Fruit fly (Drosophila melanogaster) Kc167 (cell line): ENCODE measurements around the gene Ser7.

Source experiments
- Myc ChIP-seq: fragments of >200 bp; optimal IDR thresholded peaks from 2 replicates; lab custom pipeline; 2017; ENCODE audit warnings: missing external identifiers
- Sin3A ChIP-seq: fragments of >200 bp; optimal IDR thresholded peaks from 2 replicates; lab custom pipeline; 2018; ENCODE audit warnings: missing external identifiers
- h ChIP-seq: fragments of >200 bp; optimal IDR thresholded peaks from 3 replicates; lab custom pipeline; 2018; ENCODE audit warnings: missing external identifiers
- insv ChIP-seq: fragments of >200 bp; optimal IDR thresholded peaks from 3 replicates; lab custom pipeline; 2018; ENCODE audit warnings: missing external identifiers
- psq ChIP-seq: fragments of >200 bp; optimal IDR thresholded peaks from 2 replicates; lab custom pipeline; 2017; ENCODE audit warnings: missing external identifiers
- ttk ChIP-seq: sonication (Bioruptor generic); optimal IDR thresholded peaks from 2 replicates; lab custom pipeline; 2017; ENCODE audit warnings: missing external identifiers

The Ser7 gene

dm6 chrX:9881746-9882145 is 16.7 kb downstream of the Ser7 start, which contains the start of gene CG9689:
CG9689 (plus strand) TSS chrX:9881953.
- TF ChIP-seq psq (lab: Kevin White, UChicago): no peak
- TF ChIP-seq ttk: no peak
- no peak for TF ChIP-seq insv (lab: Kevin White, UChicago)
- no peak for TF ChIP-seq Myc
- no peak for TF ChIP-seq Sin3A (lab: Kevin White, UChicago)
- no peak for TF ChIP-seq h

DNA sequence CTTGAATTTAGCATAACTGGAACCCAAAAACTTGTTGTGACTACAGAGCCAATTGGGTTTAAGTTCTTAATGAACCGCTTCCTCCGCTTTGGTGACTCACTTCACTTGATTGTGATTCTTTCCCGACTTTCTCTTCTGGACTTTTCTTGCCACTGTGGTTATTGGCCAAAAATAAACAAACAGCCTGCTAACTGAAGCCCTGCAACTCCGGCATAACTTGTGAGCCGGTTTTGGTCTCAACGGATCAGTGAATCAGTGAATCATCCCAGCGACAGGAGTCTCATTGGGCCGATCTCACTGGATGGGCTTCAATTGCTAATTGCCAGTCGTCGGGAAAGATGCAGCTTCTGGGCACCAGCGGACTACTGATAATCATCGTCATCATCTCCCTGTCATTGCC is 17.9 kb downstream of the Ser7 start:
- no peak for TF ChIP-seq ttk
- TF ChIP-seq Sin3A (lab: Kevin White, UChicago): no peak
- no peak for TF ChIP-seq insv (lab: Kevin White, UChicago)
- no peak for TF ChIP-seq Myc

- TF ChIP-seq Myc (no peak), h (no peak), insv (lab: Kevin White, UChicago) (no peak), Sin3A (lab: Kevin White, UChicago) (no peak), ttk (no peak), psq (lab: Kevin White, UChicago) (no peak)
These were observed 19.2 kb downstream of the Ser7 start, which contains the start of gene CG9691 for dm6 chrX:9884221-9884620. CG9691 (plus strand) TSS chrX:9884442.

DNA sequence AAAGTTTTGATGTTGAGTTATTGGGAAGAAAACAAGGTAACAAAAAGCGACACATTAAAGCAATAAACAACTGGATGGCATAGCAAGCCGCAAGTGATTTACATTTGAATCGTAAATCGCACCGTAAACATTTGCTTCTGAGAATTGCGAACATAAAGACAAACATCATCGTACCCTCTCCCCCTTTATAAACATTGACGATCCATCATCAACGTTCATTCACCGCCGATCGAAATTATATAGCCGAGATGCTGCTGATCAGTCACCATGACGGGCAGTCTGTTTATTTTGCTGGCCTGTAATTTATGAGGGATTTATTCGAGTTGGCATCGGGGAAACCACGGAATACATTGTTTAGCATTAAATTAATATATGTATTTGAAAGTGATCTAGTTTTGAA is 20.3 kb downstream of the Ser7 start:
- no peak for TF ChIP-seq psq (lab: Kevin White, UChicago)
- TF ChIP-seq Myc: no peak
- no peak for TF ChIP-seq h
- TF ChIP-seq ttk: no peak
- TF ChIP-seq insv (lab: Kevin White, UChicago): no peak
- TF ChIP-seq Sin3A (lab: Kevin White, UChicago): no peak

DNA sequence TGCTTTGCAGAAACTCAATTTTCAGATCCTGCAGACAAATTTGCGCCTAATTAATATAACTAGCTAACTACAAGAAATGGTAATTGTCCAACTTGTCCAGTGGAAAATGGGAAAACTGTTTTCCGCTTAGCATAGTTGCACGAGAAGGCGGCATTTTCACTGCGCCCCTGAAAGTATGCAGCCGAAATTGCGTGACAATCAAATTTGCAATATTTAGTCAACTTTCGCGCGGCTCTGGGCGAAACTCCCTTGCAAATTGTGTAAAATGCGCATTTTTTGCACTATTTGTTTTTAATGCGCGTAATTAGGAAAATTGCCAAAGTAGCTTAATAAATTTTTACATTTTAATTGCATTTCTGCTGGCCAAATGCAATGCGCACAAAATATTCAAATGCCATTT is 24.7 kb downstream of the Ser7 start:
- TF ChIP-seq ttk: no peak
- no peak for TF ChIP-seq h
- TF ChIP-seq Myc: no peak
- no peak for TF ChIP-seq Sin3A (lab: Kevin White, UChicago)
- TF ChIP-seq psq (lab: Kevin White, UChicago): no peak
- TF ChIP-seq insv (lab: Kevin White, UChicago): no peak

DNA sequence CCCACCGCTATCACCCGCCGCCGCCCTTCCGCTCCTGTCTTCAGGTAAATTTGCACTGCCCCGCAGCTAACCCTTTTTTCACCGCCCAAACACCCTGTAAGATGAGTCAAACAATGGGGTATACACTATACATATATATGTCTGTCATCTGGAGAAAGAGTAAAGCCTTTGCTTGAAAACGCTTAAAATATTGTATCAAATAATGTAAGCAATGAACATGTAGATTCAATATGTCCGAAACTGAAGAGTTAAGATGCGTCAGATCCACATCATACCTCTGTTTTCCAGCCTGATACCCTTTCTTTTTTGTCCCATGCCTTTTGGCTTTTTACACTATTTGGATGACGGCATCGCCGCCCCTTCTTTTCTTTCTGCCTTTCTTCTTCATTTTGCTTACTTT is 27.8 kb downstream of the Ser7 start:
- no peak for TF ChIP-seq Sin3A (lab: Kevin White, UChicago)
- TF ChIP-seq psq (lab: Kevin White, UChicago): no peak
- no peak for TF ChIP-seq ttk
- TF ChIP-seq Myc: no peak
- no peak for TF ChIP-seq insv (lab: Kevin White, UChicago)
- no peak for TF ChIP-seq h

DNA sequence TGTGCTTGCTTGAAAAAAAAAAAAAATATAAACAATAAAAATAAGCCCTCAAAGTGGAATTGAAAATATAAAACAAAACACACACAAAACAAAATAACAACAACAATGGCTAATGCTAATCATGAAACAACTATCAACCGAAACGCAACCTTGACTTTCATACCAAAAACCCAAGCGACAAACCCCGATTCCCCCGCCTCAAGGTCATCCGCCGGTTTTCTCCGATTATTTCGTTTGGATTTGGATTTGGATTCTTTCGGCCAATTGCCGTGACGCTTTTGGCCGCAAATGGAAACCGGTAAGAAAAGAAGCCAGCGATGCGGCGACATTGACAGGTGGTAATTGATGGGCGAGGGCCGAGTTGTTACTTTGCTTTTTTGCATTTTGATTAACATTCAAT is 32.6 kb downstream of the Ser7 start:
- TF ChIP-seq insv (lab: Kevin White, UChicago): no peak
- TF ChIP-seq Myc: no peak
- no peak for TF ChIP-seq Sin3A (lab: Kevin White, UChicago)
- no peak for TF ChIP-seq ttk
- TF ChIP-seq h: no peak
- TF ChIP-seq psq (lab: Kevin White, UChicago): no peak

DNA sequence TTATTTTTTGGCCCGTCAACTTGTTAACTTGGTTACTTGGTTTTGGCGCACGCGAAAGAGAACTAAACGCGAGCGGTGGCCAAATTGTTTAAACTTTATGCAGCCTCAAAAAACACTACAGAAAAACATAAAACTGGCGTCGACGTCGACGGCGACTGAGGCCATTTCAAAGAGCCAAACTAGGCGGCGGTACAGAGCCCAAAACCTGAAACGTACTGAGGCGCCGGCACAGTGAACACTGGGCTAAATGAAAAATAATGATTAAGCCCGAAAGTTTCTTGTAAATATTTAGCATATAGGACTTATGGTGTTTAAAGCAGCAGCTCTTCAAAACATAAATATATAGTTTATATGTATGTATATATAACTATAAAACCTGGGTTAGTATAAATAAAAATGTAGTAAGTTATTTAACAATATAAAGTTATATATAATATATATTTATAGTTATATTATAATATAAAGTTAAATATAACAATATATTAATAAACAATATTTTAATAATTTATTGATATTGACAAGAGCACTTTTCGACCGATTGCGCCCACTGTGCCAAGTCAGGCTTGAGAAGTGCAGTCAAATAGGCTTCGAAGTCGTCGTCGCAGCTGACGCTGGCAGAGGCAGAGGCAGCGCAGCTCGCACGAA is 34.6 kb downstream of the Ser7 start, which contains the start of gene CG15249:
Gene CG15249 (minus strand): TSS at position 51 of the 645 bp plus-strand sequence.
- TF ChIP-seq ttk: no peak
- TF ChIP-seq psq (lab: Kevin White, UChicago): no peak
- TF ChIP-seq Sin3A (lab: Kevin White, UChicago): no peak
- no peak for TF ChIP-seq insv (lab: Kevin White, UChicago)
- TF ChIP-seq Myc: no peak
- no peak for TF ChIP-seq h

DNA sequence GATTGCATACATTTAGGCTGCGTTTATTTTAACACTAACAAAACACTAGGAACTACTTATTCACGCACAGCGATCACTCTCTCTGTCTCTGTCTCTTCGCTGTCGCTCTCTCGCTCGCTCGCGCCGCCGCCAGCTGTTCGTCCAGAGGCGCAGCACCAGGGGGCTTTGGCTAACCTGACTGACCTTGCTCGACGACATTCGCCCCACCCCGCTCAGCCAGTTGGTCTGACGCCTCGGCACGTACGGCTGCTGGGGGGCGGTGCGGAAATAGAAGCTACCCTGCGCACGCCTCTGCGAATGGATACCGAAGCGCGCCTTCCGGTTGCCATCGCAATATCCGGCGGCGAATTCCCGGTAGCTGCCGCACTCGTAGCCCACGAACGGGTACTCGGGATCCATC is 44.4 kb downstream of the Ser7 start:
- no peak for TF ChIP-seq psq (lab: Kevin White, UChicago)
- no peak for TF ChIP-seq insv (lab: Kevin White, UChicago)
- TF ChIP-seq h: no peak
- TF ChIP-seq Myc: no peak
- TF ChIP-seq Sin3A (lab: Kevin White, UChicago): no peak
- TF ChIP-seq ttk: no peak

DNA sequence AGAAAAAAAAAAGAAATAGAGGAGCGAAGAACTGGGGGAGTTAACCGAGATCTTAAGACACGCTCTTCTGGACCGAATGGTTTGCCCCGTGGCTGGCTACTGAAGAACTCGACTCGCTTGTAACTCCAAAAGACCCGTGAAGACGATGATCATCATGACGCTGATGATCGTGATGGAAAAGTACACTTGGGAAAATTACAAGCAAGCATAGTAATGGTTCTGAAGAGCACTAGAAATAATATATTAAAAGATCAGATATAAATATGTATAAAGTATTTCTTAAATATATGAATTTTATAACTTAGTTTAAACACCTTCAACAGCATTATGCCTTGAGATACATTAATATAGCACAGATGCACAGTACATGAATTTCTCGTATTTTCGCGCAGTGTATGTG is 46.0 kb downstream of the Ser7 start, which contains the start of gene CG1986:
Gene CG1986 (minus strand): TSS at position 101 of the 400 bp plus-strand sequence.
- TF ChIP-seq psq (lab: Kevin White, UChicago) (no peak), Myc (no peak), insv (lab: Kevin White, UChicago) (no peak), Sin3A (lab: Kevin White, UChicago) (no peak), h (no peak), ttk (no peak)

dm6 chrX:9911751-9912150 is 46.7 kb downstream of the Ser7 start:
- TF ChIP-seq Myc: no peak
- no peak for TF ChIP-seq insv (lab: Kevin White, UChicago)
- no peak for TF ChIP-seq h
